Fruit fly (Drosophila melanogaster) whole organism, wandering third instar larva: ENCODE data around the gene CG13407.

Experiments
- Abd-B ChIP-seq: fragments of >200 bp; optimal IDR thresholded peaks from 2 replicates; lab custom pipeline; 2017; ENCODE audit warnings: missing biosample characterization, missing genetic modification characterization
- CG32264 ChIP-seq: fragments of 200-800 bp; sonication (Bioruptor generic); optimal IDR thresholded peaks from 2 replicates; lab custom pipeline; 2016; ENCODE audit warnings: missing biosample characterization, missing genetic modification characterization
- CG9705 ChIP-seq: fragments of 200-800 bp; sonication (Bioruptor generic); optimal IDR thresholded peaks from 2 replicates; lab custom pipeline; 2018; ENCODE audit warnings: missing biosample characterization, mild to moderate bottlenecking, missing genetic modification characterization
- CrebA ChIP-seq: fragments of 200-800 bp; sonication (Bioruptor generic); optimal IDR thresholded peaks from 2 replicates; lab custom pipeline; 2016; ENCODE audit warnings: missing biosample characterization, mild to moderate bottlenecking, missing genetic modification characterization, borderline replicate concordance
- Dfd ChIP-seq: fragments of >200 bp; optimal IDR thresholded peaks from 2 replicates; lab custom pipeline; 2017; ENCODE audit warnings: missing biosample characterization, missing genetic modification characterization
- Dif ChIP-seq: fragments of 200-275, 200-300 bp; sonication (Bioruptor generic); optimal IDR thresholded peaks from 2 replicates; lab custom pipeline; 2018; ENCODE audit warnings: missing biosample characterization, missing genetic modification characterization; ENCODE audit not compliant: partially characterized antibody
- GATAd ChIP-seq: sonication (Bioruptor generic); optimal IDR thresholded peaks from 2 replicates; lab custom pipeline; 2016; ENCODE audit warnings: missing biosample characterization, missing genetic modification characterization
- Hnf4 ChIP-seq: fragments of 200-800 bp; sonication (Bioruptor generic); optimal IDR thresholded peaks from 2 replicates; lab custom pipeline; 2016; ENCODE audit warnings: missing biosample characterization, mild to moderate bottlenecking, missing genetic modification characterization
- Hr78 ChIP-seq: fragments of >200 bp; optimal IDR thresholded peaks from 2 replicates; lab custom pipeline; 2017; ENCODE audit warnings: missing biosample characterization, missing genetic modification characterization
- Hr83 ChIP-seq: fragments of 200-300 bp; sonication (Bioruptor generic); optimal IDR thresholded peaks from 2 replicates; lab custom pipeline; 2016; ENCODE audit warnings: missing biosample characterization, mild to moderate bottlenecking, missing genetic modification characterization, moderate library complexity; ENCODE audit not compliant: poor library complexity, severe bottlenecking
- Jra ChIP-seq: sonication (Bioruptor generic); optimal IDR thresholded peaks from 2 replicates; lab custom pipeline; 2016; ENCODE audit warnings: missing biosample characterization, missing genetic modification characterization
- Mio ChIP-seq: sonication (Bioruptor generic); optimal IDR thresholded peaks from 2 replicates; lab custom pipeline; 2016; ENCODE audit warnings: missing biosample characterization, missing genetic modification characterization
- Myc ChIP-seq: fragments of >200 bp; optimal IDR thresholded peaks from 2 replicates; lab custom pipeline; 2017
- N ChIP-seq: fragments of >200 bp; optimal IDR thresholded peaks from 2 replicates; lab custom pipeline; 2018; ENCODE audit warnings: missing biosample characterization, missing external identifiers, missing genetic modification characterization
- Rel ChIP-seq, 2 experiments: fragments of 200-800 bp; sonication (Bioruptor generic) in 1 of 2; optimal IDR thresholded peaks; 2 replicates in 1 of 2; 3 replicates in 1 of 2; lab custom pipeline; 2016 to 2019; ENCODE audit warnings: mild to moderate bottlenecking in 2 of 2, missing biosample characterization in 2 of 2, missing genetic modification characterization in 2 of 2, moderate library complexity in 1 of 2
- Sp1 ChIP-seq: fragments of 200-800 bp; sonication (Bioruptor generic); optimal IDR thresholded peaks from 3 replicates; lab custom pipeline; 2019; ENCODE audit warnings: missing biosample characterization, mild to moderate bottlenecking, missing genetic modification characterization, moderate library complexity
- Vsx2 ChIP-seq: fragments of 200-300, 225-300 bp; sonication (Bioruptor generic); optimal IDR thresholded peaks from 2 replicates; lab custom pipeline; 2018; ENCODE audit warnings: missing biosample characterization, missing genetic modification characterization; ENCODE audit not compliant: partially characterized antibody
- br ChIP-seq: fragments of 200-800 bp; sonication (Bioruptor generic); optimal IDR thresholded peaks from 2 replicates; lab custom pipeline; 2016; ENCODE audit warnings: missing biosample characterization, missing genetic modification characterization
- brk ChIP-seq: fragments of 200-800 bp; sonication (Bioruptor generic); optimal IDR thresholded peaks from 2 replicates; lab custom pipeline; 2016; ENCODE audit warnings: missing biosample characterization, mild to moderate bottlenecking, missing genetic modification characterization
- dl ChIP-seq, 2 experiments: fragments of 175-275, 200-275 bp in 1 of 2; fragments of 200-275 bp in 1 of 2; sonication (Bioruptor generic); optimal IDR thresholded peaks; lab custom pipeline; 2018; ENCODE audit warnings: mild to moderate bottlenecking in 2 of 2, missing biosample characterization in 2 of 2, missing genetic modification characterization in 2 of 2, moderate library complexity in 2 of 2; ENCODE audit not compliant: partially characterized antibody in 2 of 2, insufficient read depth in 1 of 2
- dmrt93B ChIP-seq: fragments of 200-800 bp; sonication (Bioruptor generic); optimal IDR thresholded peaks from 2 replicates; lab custom pipeline; 2018; ENCODE audit warnings: missing biosample characterization, mild to moderate bottlenecking, missing genetic modification characterization
- dsf ChIP-seq: sonication (Bioruptor generic); optimal IDR thresholded peaks from 2 replicates; lab custom pipeline; 2016; ENCODE audit warnings: missing biosample characterization, missing genetic modification characterization, borderline replicate concordance
- ey ChIP-seq: fragments of 200-800 bp; sonication (Bioruptor generic); optimal IDR thresholded peaks from 2 replicates; lab custom pipeline; 2016; ENCODE audit warnings: missing biosample characterization, missing genetic modification characterization
- fru ChIP-seq: fragments of 200-800 bp; sonication (Bioruptor generic); optimal IDR thresholded peaks from 3 replicates; lab custom pipeline; 2016; ENCODE audit warnings: missing biosample characterization, mild to moderate bottlenecking, missing genetic modification characterization
- h ChIP-seq: fragments of 200-800 bp; sonication (Bioruptor generic); optimal IDR thresholded peaks from 3 replicates; lab custom pipeline; 2016; ENCODE audit warnings: missing biosample characterization, mild to moderate bottlenecking, missing genetic modification characterization
- jim ChIP-seq: fragments of 175-275, 200-325 bp; sonication (Bioruptor generic); optimal IDR thresholded peaks from 2 replicates; lab custom pipeline; 2016; ENCODE audit warnings: missing biosample characterization, mild to moderate bottlenecking, missing genetic modification characterization
- pan ChIP-seq: fragments of >200 bp; optimal IDR thresholded peaks from 2 replicates; lab custom pipeline; 2017
- psq ChIP-seq: fragments of 200-800 bp; sonication (Bioruptor generic); optimal IDR thresholded peaks from 3 replicates; lab custom pipeline; 2017; ENCODE audit warnings: missing biosample characterization, mild to moderate bottlenecking, missing genetic modification characterization, moderate library complexity
- rgr ChIP-seq: fragments of 200-800 bp; sonication (Bioruptor generic); optimal IDR thresholded peaks from 3 replicates; lab custom pipeline; 2016; ENCODE audit warnings: missing biosample characterization, mild to moderate bottlenecking, missing genetic modification characterization
- sage ChIP-seq: fragments of 200-800 bp; sonication (Bioruptor generic); optimal IDR thresholded peaks from 2 replicates; lab custom pipeline; 2016; ENCODE audit warnings: missing biosample characterization, mild to moderate bottlenecking, missing genetic modification characterization
- sv ChIP-seq: fragments of 200-800 bp; sonication (Bioruptor generic); optimal IDR thresholded peaks from 3 replicates; lab custom pipeline; 2016; ENCODE audit warnings: missing biosample characterization, missing genetic modification characterization
- tai ChIP-seq: sonication (Bioruptor generic); optimal IDR thresholded peaks from 2 replicates; lab custom pipeline; 2016; ENCODE audit warnings: missing biosample characterization, missing genetic modification characterization
- woc ChIP-seq: sonication (Bioruptor generic); optimal IDR thresholded peaks from 2 replicates; lab custom pipeline; 2016; ENCODE audit warnings: missing biosample characterization, mild to moderate bottlenecking, missing genetic modification characterization

Gene CG13407

DNA sequence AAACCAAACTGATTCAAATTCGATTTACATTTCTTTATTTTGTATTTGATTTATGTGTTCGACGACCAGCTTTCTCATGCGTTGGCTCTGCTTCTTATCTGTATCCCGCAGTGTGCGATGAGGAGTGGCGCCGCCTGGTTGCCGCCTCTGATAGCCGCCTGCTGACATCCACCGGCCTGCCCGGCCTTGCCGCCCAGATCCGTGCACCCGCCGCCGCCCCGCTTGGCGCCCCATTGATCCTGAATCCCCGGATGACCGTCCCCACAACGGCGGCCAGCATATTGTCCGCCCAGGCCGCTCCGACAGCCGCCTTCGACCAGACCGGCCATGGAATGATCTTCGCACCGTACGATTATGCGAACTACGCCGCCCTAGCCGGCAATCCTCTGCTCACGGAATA, 31.6 kb upstream of the CG13407 start:
- no peak for TF ChIP-seq jim (GFP tag; lab: Kevin White, UChicago)
- peak; percentile 82 for TF ChIP-seq Dfd (GFP tag; lab: Kevin White, UChicago)

DNA sequence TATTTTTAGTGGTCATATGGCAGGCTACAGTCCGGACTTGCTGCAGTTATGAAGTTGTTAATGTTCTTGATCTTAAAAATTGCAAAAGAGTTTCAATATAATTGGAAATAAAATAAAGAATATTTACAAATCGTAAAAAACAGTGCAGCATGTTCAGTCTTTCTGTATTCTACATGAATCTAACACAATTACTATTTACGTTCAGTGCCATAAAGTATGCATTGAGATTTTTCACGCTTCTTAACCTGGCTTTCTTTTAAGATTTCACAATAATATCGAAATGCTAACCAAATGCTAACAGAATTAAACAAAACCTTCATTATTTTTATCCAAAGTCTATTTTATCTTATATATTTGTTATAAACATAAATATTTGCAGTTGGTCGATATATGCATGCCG, 30.7 kb upstream of the CG13407 start:
- TF ChIP-seq CG9705 (no peak), Myc (lab: Kevin White, UChicago) (peak; percentile 18)

DNA sequence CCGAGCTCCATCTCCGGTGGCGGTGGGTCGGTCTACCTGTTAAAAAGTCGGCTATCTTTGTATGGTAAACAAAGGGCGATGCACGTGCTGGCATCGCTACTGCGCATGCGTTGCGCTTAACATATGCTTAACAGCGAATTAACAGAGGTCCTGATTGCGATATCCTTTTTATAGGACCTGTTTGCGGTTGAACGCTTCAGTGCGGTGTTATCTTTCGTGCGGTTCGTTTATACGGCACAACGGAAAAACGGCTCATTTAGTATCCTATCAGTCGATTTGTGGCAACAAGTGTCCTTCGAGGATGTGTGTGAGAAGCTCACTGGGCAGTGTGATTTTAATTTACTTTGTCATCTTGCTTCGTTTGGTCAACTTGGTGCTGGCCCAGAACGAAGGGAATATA, 23.1 kb upstream of the CG13407 start, which contains the start of gene CG13408:
TSS of gene CG13408 (plus strand) at position 222 of the 400 bp plus-strand sequence.
- TF ChIP-seq dmrt93B (GFP tag; lab: Kevin White, UChicago), result no peak
- TF ChIP-seq Hr78, result no peak
- TF ChIP-seq Abd-B (GFP tag; lab: Kevin White, UChicago), result no peak
- no peak for TF ChIP-seq sage (GFP tag; lab: Kevin White, UChicago)
- no peak for TF ChIP-seq Mio (GFP tag; lab: Kevin White, UChicago)
- no peak for TF ChIP-seq h
- TF ChIP-seq N (GFP tag; lab: Kevin White, UChicago), result no peak
- TF ChIP-seq sv (GFP tag; lab: Kevin White, UChicago), result no peak
- no peak for TF ChIP-seq CG32264
- no peak for TF ChIP-seq Jra
- no peak for TF ChIP-seq jim (GFP tag; lab: Kevin White, UChicago)
- no peak for TF ChIP-seq dl (GFP tag; optimal IDR thresholded peaks at IDR 0.05; lab: Kevin White, UChicago; ENCODE audit: insufficient read depth in 1 of 2, partially characterized antibody in 2 of 2)
- no peak for TF ChIP-seq brk (GFP tag; lab: Kevin White, UChicago)
- TF ChIP-seq dsf (GFP tag; lab: Kevin White, UChicago), result no peak
- TF ChIP-seq woc (GFP tag; lab: Kevin White, UChicago), result no peak
- no peak for TF ChIP-seq Hnf4

DNA sequence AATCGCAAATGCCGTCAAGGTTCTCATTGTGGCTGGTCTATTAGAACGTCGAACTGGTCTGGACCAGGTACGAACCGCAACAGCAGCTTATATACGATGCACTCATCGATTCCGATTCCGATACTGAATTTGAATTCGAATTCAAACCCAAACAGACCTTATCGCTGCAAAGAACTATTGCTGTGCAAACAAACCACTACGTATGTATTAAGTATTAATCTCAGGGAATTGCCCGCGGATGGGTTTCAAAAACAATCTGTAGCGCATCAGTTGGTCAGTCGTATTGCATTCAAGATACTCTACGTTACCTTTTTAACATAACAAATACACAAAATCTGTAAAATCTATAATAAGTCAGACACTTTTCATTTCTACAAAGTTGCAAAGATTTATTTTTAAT, 16.9 kb upstream of the CG13407 start, which contains the start of gene BomT3:
TSS of gene BomT3 (minus strand) at position 101 of the 400 bp plus-strand sequence.
- TF ChIP-seq GATAd (GFP tag; lab: Kevin White, UChicago) (no peak), rgr (GFP tag; lab: Kevin White, UChicago) (no peak), Dfd (GFP tag; lab: Kevin White, UChicago) (no peak), sv (GFP tag; lab: Kevin White, UChicago) (no peak), Vsx2 (GFP tag; lab: Kevin White, UChicago) (no peak), CG32264 (no peak), CrebA (no peak), dmrt93B (GFP tag; lab: Kevin White, UChicago) (no peak), Sp1 (no peak), Myc (lab: Kevin White, UChicago) (no peak), CG9705 (no peak), pan (lab: Kevin White, UChicago) (no peak), Mio (GFP tag; lab: Kevin White, UChicago) (no peak), fru (GFP tag; lab: Kevin White, UChicago) (no peak), Hr83 (GFP tag; lab: Kevin White, UChicago) (no peak), ey (GFP tag; lab: Kevin White, UChicago) (no peak), Hnf4 (no peak)

DNA sequence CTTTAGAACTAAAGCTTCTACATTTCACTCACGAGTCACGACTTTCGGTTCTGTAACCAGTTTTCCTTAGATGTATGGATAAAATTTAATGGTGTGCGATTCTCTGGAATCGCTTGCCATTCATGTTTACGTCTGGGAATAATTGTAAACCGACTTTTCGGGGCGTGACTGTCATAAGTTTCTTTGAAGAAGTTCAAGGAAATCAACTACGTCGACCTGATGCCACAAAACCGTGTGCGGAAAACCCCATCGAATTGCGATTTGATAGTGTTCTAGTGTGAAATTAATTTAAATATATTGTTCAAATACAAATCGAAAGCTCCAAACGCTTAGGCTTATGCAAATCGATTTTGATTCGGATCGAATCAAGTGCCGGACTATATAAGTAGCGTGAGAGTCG, 16.4 kb upstream of the CG13407 start, which contains the start of gene BomBc3:
TSS of gene BomBc3 (plus strand) at position 301 of the 400 bp plus-strand sequence.
- no peak for TF ChIP-seq br (GFP tag; lab: Kevin White, UChicago)
- no peak for TF ChIP-seq Rel (GFP tag; optimal IDR thresholded peaks at IDR 0.05; lab: Kevin White, UChicago)
- no peak for TF ChIP-seq Rel (tag; optimal IDR thresholded peaks at IDR 0.05; lab: Kevin White, UChicago)
- no peak for TF ChIP-seq sv (GFP tag; lab: Kevin White, UChicago)
- TF ChIP-seq brk (GFP tag; lab: Kevin White, UChicago), result no peak
- TF ChIP-seq psq (GFP tag; lab: Kevin White, UChicago), result no peak
- TF ChIP-seq Hr78, result no peak
- TF ChIP-seq tai (GFP tag; lab: Kevin White, UChicago), result no peak
- no peak for TF ChIP-seq Vsx2 (GFP tag; lab: Kevin White, UChicago)
- TF ChIP-seq woc (GFP tag; lab: Kevin White, UChicago), result no peak
- no peak for TF ChIP-seq GATAd (GFP tag; lab: Kevin White, UChicago)
- TF ChIP-seq Hr83 (GFP tag; lab: Kevin White, UChicago), result no peak
- TF ChIP-seq Dif, result no peak
